Worm (Caenorhabditis elegans) whole organism, L2 larva: Measurements from ENCODE around the gene W04E12.4.

Experiments
- Y55F3AM.14 ChIP-seq: fragments of 200-800 bp; sonication (Bioruptor generic); optimal IDR thresholded peaks from 2 replicates; lab custom pipeline; 2018; ENCODE audit warnings: mild to moderate bottlenecking, missing genetic modification characterization, missing compliant biosample characterization
- ZK546.5 ChIP-seq: sonication (generic microtip); optimal IDR thresholded peaks from 2 replicates; lab custom pipeline; 2017; ENCODE audit warnings: missing biosample characterization, missing genetic modification characterization
- ceh-82 ChIP-seq: fragments of 150-350 bp; optimal IDR thresholded peaks from 2 replicates; lab custom pipeline; 2014; ENCODE audit warnings: missing biosample characterization, missing genetic modification characterization
- elt-1 ChIP-seq: fragments of 150-350 bp; optimal IDR thresholded peaks from 2 replicates; lab custom pipeline; 2014; ENCODE audit warnings: missing biosample characterization, missing genetic modification characterization
- elt-3 ChIP-seq: sonication (generic microtip); optimal IDR thresholded peaks from 2 replicates; lab custom pipeline; 2017; ENCODE audit warnings: missing biosample characterization, missing genetic modification characterization
- nhr-11 ChIP-seq: fragments of 150-350 bp; optimal IDR thresholded peaks from 2 replicates; lab custom pipeline; 2014; ENCODE audit warnings: missing biosample characterization, missing genetic modification characterization
- nhr-12 ChIP-seq: fragments of 150-350 bp; optimal IDR thresholded peaks from 2 replicates; lab custom pipeline; 2014; ENCODE audit warnings: missing biosample characterization, missing genetic modification characterization

ce11 chrV:19760751-19761150 lies 17.3 kb downstream of the W04E12.4 start, which contains the start of gene M162.5:
- TF ChIP-seq elt-1 (tag; lab: Kevin White, UChicago) (no peak), ZK546.5 (tag; lab: Kevin White, UChicago) (no peak), Y55F3AM.14 (GFP tag; lab: Kevin White, UChicago) (no peak), nhr-11 (tag; lab: Kevin White, UChicago) (no peak), nhr-12 (tag; lab: Kevin White, UChicago) (no peak), ceh-82 (no peak), elt-3 (tag; lab: Kevin White, UChicago) (no peak)
